Worm (Caenorhabditis elegans) whole organism, young adult: ENCODE measurements around the gene ilys-6.

Source experiments
- B0336.3 ChIP-seq: fragments of 200-800 bp; sonication (Bioruptor generic); IDR thresholded peaks from 2 replicates; pipeline ENCODE4 v1.3.6; 2022; ENCODE audit warnings: missing genetic modification characterization, missing compliant biosample characterization
- C06A6.2 ChIP-seq: fragments of 200-800 bp; sonication (Bioruptor generic); conservative IDR thresholded peaks from 2 replicates; pipeline ENCODE4 v1.3.6; 2022; ENCODE audit warnings: missing genetic modification characterization, missing compliant biosample characterization
- F33H1.4 ChIP-seq: fragments of 200-800 bp; sonication (Bioruptor generic); IDR thresholded peaks from 2 replicates; pipeline ENCODE4 v1.3.6; 2022; ENCODE audit warnings: missing genetic modification reagents, missing genetic modification characterization, missing compliant biosample characterization
- K11D2.4 ChIP-seq: fragments of 200-800 bp; sonication (Bioruptor generic); IDR thresholded peaks from 2 replicates; pipeline ENCODE4 v1.3.6; 2022; ENCODE audit warnings: missing genetic modification reagents, missing genetic modification characterization, missing compliant biosample characterization
- K12H6.12 ChIP-seq: fragments of 200-800 bp; sonication (Bioruptor generic); optimal IDR thresholded peaks from 2 replicates; lab custom pipeline; 2018; ENCODE audit warnings: mild to moderate bottlenecking, missing genetic modification characterization, missing compliant biosample characterization
- ZK185.1 ChIP-seq: sonication (generic microtip); optimal IDR thresholded peaks from 2 replicates; lab custom pipeline; 2016; ENCODE audit warnings: mild to moderate bottlenecking, missing genetic modification characterization, missing compliant biosample characterization; ENCODE audit not compliant: poor library complexity, severe bottlenecking
- atf-7 ChIP-seq: sonication (generic microtip); optimal IDR thresholded peaks from 2 replicates; lab custom pipeline; 2017; ENCODE audit warnings: mild to moderate bottlenecking, missing genetic modification characterization, missing compliant biosample characterization
- athp-1 ChIP-seq: sonication (generic microtip); optimal IDR thresholded peaks from 2 replicates; lab custom pipeline; 2017; ENCODE audit warnings: mild to moderate bottlenecking, missing genetic modification characterization, missing compliant biosample characterization
- attf-3 ChIP-seq: fragments of 200-800 bp; sonication (Bioruptor generic); conservative IDR thresholded peaks from 2 replicates; pipeline ENCODE4 v1.3.6; 2022; ENCODE audit warnings: missing genetic modification reagents, missing genetic modification characterization, missing compliant biosample characterization
- attf-5 ChIP-seq: fragments of 200-800 bp; sonication (Bioruptor generic); optimal IDR thresholded peaks from 2 replicates; lab custom pipeline; 2018; ENCODE audit warnings: mild to moderate bottlenecking, missing genetic modification characterization, missing compliant biosample characterization
- cebp-1 ChIP-seq, 2 experiments: fragments of 200-800 bp in 1 of 2; sonication (Bioruptor generic) in 1 of 2; sonication (generic microtip) in 1 of 2; IDR thresholded peaks in 1 of 2; optimal IDR thresholded peaks in 1 of 2; 2 replicates each; pipeline versions ENCODE4 v1.3.6 to Lab custom; 2017 to 2022; ENCODE audit warnings: missing compliant biosample characterization in 2 of 2, missing genetic modification characterization in 2 of 2, mild to moderate bottlenecking in 1 of 2, missing genetic modification reagents in 1 of 2, moderate library complexity in 1 of 2
- cebp-2 ChIP-seq: fragments of 200-800 bp; sonication (Bioruptor generic); IDR thresholded peaks from 2 replicates; pipeline ENCODE4 v1.3.6; 2022; ENCODE audit warnings: missing genetic modification characterization, missing compliant biosample characterization
- ceh-27 ChIP-seq: fragments of 200-800 bp; sonication (Bioruptor generic); optimal IDR thresholded peaks from 2 replicates; lab custom pipeline; 2018; ENCODE audit warnings: mild to moderate bottlenecking, missing genetic modification characterization, moderate library complexity, missing compliant biosample characterization
- hlh-12 ChIP-seq: sonication (generic microtip); optimal IDR thresholded peaks from 2 replicates; lab custom pipeline; 2016; ENCODE audit warnings: missing genetic modification characterization, missing compliant biosample characterization
- hmg-1.2 ChIP-seq: fragments of 200-800 bp; sonication (Bioruptor generic); IDR thresholded peaks from 2 replicates; pipeline ENCODE4 v1.3.6; 2022; ENCODE audit warnings: missing genetic modification reagents, missing genetic modification characterization, missing compliant biosample characterization
- let-607 ChIP-seq, 2 experiments: fragments of 200-800 bp in 1 of 2; sonication (Bioruptor generic) in 1 of 2; sonication (generic microtip) in 1 of 2; optimal IDR thresholded peaks; 2 replicates each; lab custom pipeline; 2016 to 2018; ENCODE audit warnings: mild to moderate bottlenecking in 2 of 2, missing compliant biosample characterization in 2 of 2, missing genetic modification characterization in 2 of 2, moderate library complexity in 2 of 2, missing genotype in 1 of 2
- lin-35 ChIP-seq, 3 experiments: fragments of 150-350 bp in 2 of 3; sonication (generic microtip) in 1 of 3; optimal IDR thresholded peaks; 2 replicates each; lab custom pipeline; 2014 to 2018; ENCODE audit warnings: missing biosample characterization in 3 of 3, missing genetic modification characterization in 3 of 3, missing genetic modification reagents in 3 of 3
- lin-40 ChIP-seq: sonication (generic microtip); optimal IDR thresholded peaks from 2 replicates; lab custom pipeline; 2016; ENCODE audit warnings: missing genetic modification characterization, mild to moderate bottlenecking, missing compliant biosample characterization, missing genotype, missing genetic modification reagents
- lin-54 ChIP-seq: fragments of 200-800 bp; sonication (Bioruptor generic); optimal IDR thresholded peaks from 2 replicates; lab custom pipeline; 2018; ENCODE audit warnings: mild to moderate bottlenecking, missing genetic modification characterization, missing compliant biosample characterization
- mcd-1 ChIP-seq: fragments of 200-800 bp; sonication (Bioruptor generic); IDR thresholded peaks from 2 replicates; pipeline ENCODE4 v1.3.6; 2022; ENCODE audit warnings: missing genetic modification reagents, missing genetic modification characterization, missing compliant biosample characterization
- nfya-2 ChIP-seq: fragments of 200-800 bp; sonication (Bioruptor generic); IDR thresholded peaks from 2 replicates; pipeline ENCODE4 v1.3.6; 2022; ENCODE audit warnings: missing genetic modification reagents, missing genetic modification characterization, missing compliant biosample characterization
- nfyb-1 ChIP-seq: fragments of 200-800 bp; sonication (Bioruptor generic); IDR thresholded peaks from 2 replicates; pipeline ENCODE4 v1.3.6; 2022; ENCODE audit warnings: missing genetic modification reagents, missing genetic modification characterization, missing compliant biosample characterization
- nhr-80 ChIP-seq: sonication (generic microtip); optimal IDR thresholded peaks from 2 replicates; lab custom pipeline; 2016; ENCODE audit warnings: missing genetic modification characterization, missing compliant biosample characterization
- nhr-90 ChIP-seq: sonication (generic microtip); optimal IDR thresholded peaks from 2 replicates; lab custom pipeline; 2016; ENCODE audit warnings: missing genotype, mild to moderate bottlenecking, missing genetic modification characterization, missing compliant biosample characterization
- pbrm-1 ChIP-seq: fragments of 200-800 bp; sonication (Bioruptor generic); IDR thresholded peaks from 2 replicates; pipeline ENCODE4 v1.3.6; 2022; ENCODE audit warnings: missing genetic modification reagents, missing genetic modification characterization, missing compliant biosample characterization
- rec-8 ChIP-seq, 2 experiments: sonication (generic microtip); optimal IDR thresholded peaks; 2 replicates each; lab custom pipeline; 2016; ENCODE audit warnings: mild to moderate bottlenecking in 2 of 2, missing genetic modification characterization in 2 of 2, missing genetic modification reagents in 2 of 2, missing genotype in 2 of 2, missing biosample characterization in 1 of 2, missing compliant biosample characterization in 1 of 2, moderate library complexity in 1 of 2
- sea-2 ChIP-seq: fragments of 200-800 bp; sonication (Bioruptor generic); IDR thresholded peaks from 2 replicates; pipeline ENCODE4 v1.3.6; 2022; ENCODE audit warnings: missing genetic modification characterization, missing compliant biosample characterization
- snpc-4 ChIP-seq, 5 experiments: fragments of 150-350 bp in 1 of 5; sonication (generic microtip) in 4 of 5; optimal IDR thresholded peaks; 2 replicates each; lab custom pipeline; 2014 to 2018; ENCODE audit warnings: missing genetic modification characterization in 5 of 5, missing biosample characterization in 3 of 5, antibody characterized with exemption in 2 of 5, mild to moderate bottlenecking in 2 of 5, missing compliant biosample characterization in 2 of 5, missing genotype in 2 of 5, moderate library complexity in 2 of 5, missing genetic modification reagents in 1 of 5
- somi-1 ChIP-seq: fragments of 200-800 bp; sonication (Bioruptor generic); optimal IDR thresholded peaks from 2 replicates; lab custom pipeline; 2018; ENCODE audit warnings: mild to moderate bottlenecking, missing genetic modification characterization, missing compliant biosample characterization
- tbp1 ChIP-seq: fragments of 200-800 bp; sonication (Bioruptor generic); optimal IDR thresholded peaks from 2 replicates; lab custom pipeline; 2018; ENCODE audit warnings: mild to moderate bottlenecking, missing genetic modification characterization, missing compliant biosample characterization
- zfh-2 ChIP-seq: fragments of 200-800 bp; sonication (Bioruptor generic); conservative IDR thresholded peaks from 2 replicates; pipeline ENCODE4 v1.3.6; 2022; ENCODE audit warnings: missing genetic modification reagents, missing genetic modification characterization, missing compliant biosample characterization
- ztf-18 ChIP-seq: sonication (generic microtip); optimal IDR thresholded peaks from 2 replicates; lab custom pipeline; 2016; ENCODE audit warnings: missing genotype, mild to moderate bottlenecking, missing genetic modification characterization, missing compliant biosample characterization
- ztf-26 ChIP-seq: sonication (generic microtip); optimal IDR thresholded peaks from 2 replicates; lab custom pipeline; 2017; ENCODE audit warnings: missing genetic modification characterization, missing compliant biosample characterization
- ztf-6 ChIP-seq: fragments of 200-800 bp; sonication (Bioruptor generic); IDR thresholded peaks from 2 replicates; pipeline ENCODE4 v1.3.6; 2022; ENCODE audit warnings: missing genetic modification reagents, missing genetic modification characterization, missing compliant biosample characterization

ilys-6 gene

ce11 chrIV:4096940-4097339, 33.5 kb upstream of the ilys-6 start:
- TF ChIP-seq athp-1 (no peak), sea-2 (GFP tag; lab: Robert Waterston, UW) (no peak), cebp-1 (GFP tag; IDR thresholded peaks at IDR 0.05; lab: Robert Waterston, UW) (no peak), cebp-1 (tag; optimal IDR thresholded peaks at IDR 0.05; lab: Kevin White, UChicago) (peak; percentile 67)

DNA sequence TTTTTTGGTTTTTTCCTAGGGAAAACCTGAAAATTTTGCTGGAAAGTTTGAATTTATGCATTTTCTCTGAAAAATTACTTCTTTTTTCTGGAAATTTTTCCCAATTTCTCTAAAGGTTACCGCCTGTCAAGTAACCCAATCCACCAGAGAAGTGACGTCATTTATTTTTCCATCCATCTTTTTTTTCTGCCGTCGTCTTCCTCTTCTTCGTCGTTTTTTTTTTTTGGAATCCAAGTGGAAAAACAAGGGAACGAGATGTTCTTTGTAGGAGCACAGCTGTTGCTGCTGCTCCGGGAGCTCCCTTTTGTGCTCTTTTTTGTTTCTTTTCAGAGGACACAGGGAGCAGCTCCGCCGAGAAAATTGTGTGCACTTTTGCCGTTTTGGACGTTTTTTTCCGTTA, 30.9 kb upstream of the ilys-6 start:
- TF ChIP-seq atf-7 (tag; lab: Kevin White, UChicago) (peak; percentile 62), K11D2.4 (0 out of 2 replicates have a peak, but pooled peaks have one; percentile 36), hlh-12 (tag; lab: Kevin White, UChicago) (no peak)

- TF ChIP-seq mcd-1 (GFP tag; lab: Robert Waterston, UW) (peak; percentile 56), rec-8 (tag; optimal IDR thresholded peaks at IDR 0.05; lab: Kevin White, UChicago) (no peak), nfyb-1 (GFP tag; lab: Robert Waterston, UW) (peak; percentile 76), ztf-26 (tag; lab: Kevin White, UChicago) (peak; percentile 19), pbrm-1 (GFP tag; lab: Robert Waterston, UW) (peak; percentile 65; the same call in 1 of the 2 replicates), K12H6.12 (tag; lab: Kevin White, UChicago) (peak; percentile 72), somi-1 (GFP tag; lab: Kevin White, UChicago) (peak; percentile 44), ztf-6 (no peak), snpc-4 (GFP tag; optimal IDR thresholded peaks at IDR 0.05; lab: Kevin White, UChicago) (no peak), snpc-4 (tag; optimal IDR thresholded peaks at IDR 0.05; lab: Kevin White, UChicago) (peak in 2 of 4 experiments; percentile 24 to 31), attf-5 (GFP tag; lab: Kevin White, UChicago) (peak; percentile 81), nfya-2 (GFP tag; lab: Robert Waterston, UW) (no peak), cebp-2 (GFP tag; lab: Robert Waterston, UW) (no peak), nhr-90 (peak; percentile 3), lin-40 (peak; percentile 73), hmg-1.2 (GFP tag; lab: Robert Waterston, UW) (peak; percentile 92), nhr-80 (peak; percentile 48), zfh-2 (GFP tag; lab: Robert Waterston, UW) (peak; percentile 95), C06A6.2 (GFP tag; lab: Robert Waterston, UW) (peak; percentile 42; the same call in 1 of the 2 replicates), B0336.3 (peak; percentile 54; the same call in 1 of the 2 replicates), tbp1 (GFP tag; lab: Kevin White, UChicago) (peak; percentile 10), cebp-1 (GFP tag; IDR thresholded peaks at IDR 0.05; lab: Robert Waterston, UW) (no peak), cebp-1 (tag; optimal IDR thresholded peaks at IDR 0.05; lab: Kevin White, UChicago) (peak; percentile 84), let-607 (tag; optimal IDR thresholded peaks at IDR 0.05; lab: Kevin White, UChicago) (peak; percentile 6 to 56), lin-54 (GFP tag; lab: Kevin White, UChicago) (peak; percentile 3), F33H1.4 (no peak; the same call in 1 of the 2 replicates), hlh-12 (tag; lab: Kevin White, UChicago) (no peak), atf-7 (tag; lab: Kevin White, UChicago) (peak; percentile 73), ceh-27 (peak; percentile 41), ztf-18 (peak; percentile 0), ZK185.1 (tag; lab: Kevin White, UChicago) (peak; percentile 65), lin-35 (GFP tag; optimal IDR thresholded peaks at IDR 0.05; lab: Kevin White, UChicago) (peak in 1 of 3 experiments; percentile 37), attf-3 (GFP tag; lab: Robert Waterston, UW) (no peak)
These were observed 29.6 kb upstream of the ilys-6 start for ce11 chrIV:4093087-4093486.
